Fruit fly (Drosophila melanogaster): ENCODE measurements around the gene CG8004.

Gene CG8004

dm6 chr3L:19895556-19895995 lies 32.7 kb downstream of the CG8004 start (continued):
- no peak for TF ChIP-seq p53 (GFP tag; optimal IDR thresholded peaks at IDR 0.05)
- TF ChIP-seq CG8944 (GFP tag; optimal IDR thresholded peaks at IDR 0.05), result no peak
- no peak for TF ChIP-seq hth (optimal IDR thresholded peaks at IDR 0.05)
- TF ChIP-seq CG14014 (GFP tag; IDR thresholded peaks at IDR 0.05), result no peak
- no peak for TF ChIP-seq unc-4 (GFP tag; IDR thresholded peaks at IDR 0.05; ENCODE audit: partially characterized antibody)
- no peak for TF ChIP-seq CG11456 (GFP tag; IDR thresholded peaks at IDR 0.05)
- TF ChIP-seq pnt (GFP tag; optimal IDR thresholded peaks at IDR 0.05), result no peak
- no peak for TF ChIP-seq Spps (tag; optimal IDR thresholded peaks at IDR 0.05)
- TF ChIP-seq Antp (GFP tag; optimal IDR thresholded peaks at IDR 0.05), result no peak
- TF ChIP-seq caup (GFP tag; optimal IDR thresholded peaks at IDR 0.05; ENCODE audit: severe bottlenecking), result no peak
- TF ChIP-seq dpn (GFP tag; optimal IDR thresholded peaks at IDR 0.05), result no peak
- TF ChIP-seq CG1233 (GFP tag; optimal IDR thresholded peaks at IDR 0.05), result no peak
- TF ChIP-seq wek (GFP tag; optimal IDR thresholded peaks at IDR 0.05), result no peak
- TF ChIP-seq CG11695 (GFP tag; IDR thresholded peaks at IDR 0.05), result no peak
- no peak for TF ChIP-seq CG17612 (GFP tag; IDR thresholded peaks at IDR 0.05)
- TF ChIP-seq Dfd (GFP tag; optimal IDR thresholded peaks at IDR 0.05), result no peak
- TF ChIP-seq Gsc (GFP tag; IDR thresholded peaks at IDR 0.05), result no peak
- TF ChIP-seq CG6175 (GFP tag; IDR thresholded peaks at IDR 0.05), result peak; percentile 10; the same call in 1 of the 3 replicates
- no peak for TF ChIP-seq bab2 (GFP tag; optimal IDR thresholded peaks at IDR 0.05)
- peak; percentile 91 for TF ChIP-seq cg (GFP tag; optimal IDR thresholded peaks at IDR 0.05)
- TF ChIP-seq fd102C (GFP tag; optimal IDR thresholded peaks at IDR 0.05), result no peak
- no peak for TF ChIP-seq Lim3 (GFP tag; IDR thresholded peaks at IDR 0.05)
- no peak for TF ChIP-seq CG2129 (GFP tag; IDR thresholded peaks at IDR 0.05; ENCODE audit: partially characterized antibody)
- TF ChIP-seq br (optimal IDR thresholded peaks at IDR 0.05), result no peak
- TF ChIP-seq crc (GFP tag; optimal IDR thresholded peaks at IDR 0.05), result no peak
- no peak for TF ChIP-seq CG13296 (GFP tag; optimal IDR thresholded peaks at IDR 0.05)
- TF ChIP-seq Blimp-1 (GFP tag; optimal IDR thresholded peaks at IDR 0.05), result no peak
- TF ChIP-seq sens (GFP tag), result peak; percentile 86
- no peak for TF ChIP-seq al (GFP tag; IDR thresholded peaks at IDR 0.05)
- no peak for TF ChIP-seq BEAF-32 (GFP tag; optimal IDR thresholded peaks at IDR 0.05)
- no peak for TF ChIP-seq nerfin-1 (tag; optimal IDR thresholded peaks at IDR 0.05)
- TF ChIP-seq pros (GFP tag; optimal IDR thresholded peaks at IDR 0.05), result peak; percentile 82
- peak; percentile 59 for TF ChIP-seq HmgZ (tag; optimal IDR thresholded peaks at IDR 0.05)
- TF ChIP-seq ewg (GFP tag; optimal IDR thresholded peaks at IDR 0.05), result no peak
- no peak for TF ChIP-seq CG17328 (GFP tag; IDR thresholded peaks at IDR 0.05)
- no peak for TF ChIP-seq maf-S (GFP tag; optimal IDR thresholded peaks at IDR 0.05)
- TF ChIP-seq so (GFP tag; IDR thresholded peaks at IDR 0.05), result no peak
- TF ChIP-seq slou (GFP tag; optimal IDR thresholded peaks at IDR 0.05), result no peak
- peak; percentile 95 for TF ChIP-seq Nf-YC (tag; optimal IDR thresholded peaks at IDR 0.05)
- no peak for TF ChIP-seq lilli (GFP tag; optimal IDR thresholded peaks at IDR 0.05)
- TF ChIP-seq CG18619 (GFP tag; optimal IDR thresholded peaks at IDR 0.05), result no peak
- TF ChIP-seq CG8388 (GFP tag; optimal IDR thresholded peaks at IDR 0.05), result no peak
- TF ChIP-seq da (GFP tag; optimal IDR thresholded peaks at IDR 0.05), result peak; percentile 32
- TF ChIP-seq BtbVII (GFP tag; optimal IDR thresholded peaks at IDR 0.05), result peak; percentile 21
- TF ChIP-seq grau (tag; optimal IDR thresholded peaks at IDR 0.05), result no peak
- no peak for TF ChIP-seq CG30431 (GFP tag; optimal IDR thresholded peaks at IDR 0.05)
- TF ChIP-seq CG9215 (GFP tag; IDR thresholded peaks at IDR 0.05), result no peak
- TF ChIP-seq CG10462 (GFP tag; optimal IDR thresholded peaks at IDR 0.05), result no peak
- no peak for TF ChIP-seq Deaf1 (tag; optimal IDR thresholded peaks at IDR 0.05)
- peak; percentile 73 to 94 for TF ChIP-seq Trl (optimal IDR thresholded peaks at IDR 0.05)
- TF ChIP-seq Trl (GFP tag; optimal IDR thresholded peaks at IDR 0.05), result peak; percentile 24
- no peak for TF ChIP-seq CG13123 (GFP tag; optimal IDR thresholded peaks at IDR 0.05)
- TF ChIP-seq sc (optimal IDR thresholded peaks at IDR 0.05), result no peak
- no peak for TF ChIP-seq sc (GFP tag; optimal IDR thresholded peaks at IDR 0.05)
